Worm (Caenorhabditis elegans): Measurements from ENCODE around the gene Y43F8C.13.

Gene Y43F8C.13

ce11 chrV:19664574-19664973 lies 32.6 kb downstream of the Y43F8C.13 start:
- no peak for TF ChIP-seq unc-62 (GFP tag; optimal IDR thresholded peaks at IDR 0.05)

- no peak for TF ChIP-seq unc-62 (GFP tag; optimal IDR thresholded peaks at IDR 0.05)
Observed at ce11 chrV:19655151-19655550, 42.0 kb downstream of the Y43F8C.13 start, which contains the start of gene dmd-3. Gene dmd-3, minus strand, starts transcription at chrV:19655251.

- TF ChIP-seq unc-62 (GFP tag; optimal IDR thresholded peaks at IDR 0.05): no peak
Observed at ce11 chrV:19645572-19646155, 51.5 kb downstream of the Y43F8C.13 start, which contains the start of gene Y43F8C.9. Gene Y43F8C.9, plus strand, starts transcription at chrV:19646105.

- TF ChIP-seq unc-62 (GFP tag; optimal IDR thresholded peaks at IDR 0.05): no peak
Observed at ce11 chrV:19643903-19644302, 53.3 kb downstream of the Y43F8C.13 start, which contains the start of the genes Y43F8C.7 and mrps-28. Gene Y43F8C.7, minus strand, starts transcription at chrV:19644030. Gene mrps-28, plus strand, starts transcription at chrV:19644239.
